Worm (Caenorhabditis elegans): ENCODE measurements around the gene C18D11.6.

DNA sequence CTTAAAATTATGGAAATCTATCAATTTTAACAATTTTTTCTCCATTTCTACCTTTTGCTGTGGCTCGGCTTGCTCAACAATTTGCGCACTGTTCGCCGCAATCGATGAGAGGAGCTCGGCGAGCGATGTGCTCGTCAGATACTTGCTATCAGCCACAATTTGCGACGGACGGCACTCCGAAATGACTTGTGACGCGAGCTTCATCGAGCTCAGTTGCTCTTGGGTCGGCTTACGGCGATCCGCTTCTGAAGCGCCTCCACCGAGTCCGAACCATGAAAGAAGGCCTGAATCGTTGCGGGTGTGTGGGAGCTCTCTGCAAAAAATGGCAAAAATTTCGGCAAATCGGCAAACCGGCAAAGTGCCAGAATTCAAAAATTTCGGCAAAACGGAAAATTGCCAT, 49.7 kb upstream of the C18D11.6 start:
- TF ChIP-seq ama-1 (optimal IDR thresholded peaks at IDR 0.05) (no peak), T23F11.4 (GFP tag; optimal IDR thresholded peaks at IDR 0.05) (no peak), ceh-24 (tag; optimal IDR thresholded peaks at IDR 0.05) (no peak), nhr-11 (tag; optimal IDR thresholded peaks at IDR 0.05) (no peak), eyg-1 (tag; optimal IDR thresholded peaks at IDR 0.05) (no peak), unc-42 (tag; optimal IDR thresholded peaks at IDR 0.05) (no peak), pha-4 (tag; optimal IDR thresholded peaks at IDR 0.05) (no peak), Y22D7AL.16 (tag; optimal IDR thresholded peaks at IDR 0.05) (no peak), tbx-7 (tag; optimal IDR thresholded peaks at IDR 0.05) (no peak), lin-11 (tag; optimal IDR thresholded peaks at IDR 0.05) (no peak), pqm-1 (tag; optimal IDR thresholded peaks at IDR 0.05) (no peak), unc-86 (tag; optimal IDR thresholded peaks at IDR 0.05) (no peak)

All from whole organism, late embryonic.